Worm (Caenorhabditis elegans): ENCODE data around the gene bbs-4.

The bbs-4 gene

ce11 chrIII:9619079-9619761 is 7.2 kb upstream of the bbs-4 start, which contains the start of gene hlh-11 (continued):
- TF ChIP-seq hmg-11 (tag; optimal IDR thresholded peaks at IDR 0.05) (peak; percentile 95), zag-1 (tag; optimal IDR thresholded peaks at IDR 0.05) (peak; percentile 10), snpc-4 (tag; optimal IDR thresholded peaks at IDR 0.05) (peak; percentile 37), daf-12 (tag; optimal IDR thresholded peaks at IDR 0.05) (peak; percentile 11), elt-2 (tag; optimal IDR thresholded peaks at IDR 0.05) (peak; percentile 87), ama-1 (optimal IDR thresholded peaks at IDR 0.05) (peak; percentile 50), aly-2 (tag; optimal IDR thresholded peaks at IDR 0.05) (no peak), nhr-77 (tag; optimal IDR thresholded peaks at IDR 0.05) (peak; percentile 22), mdl-1 (tag; optimal IDR thresholded peaks at IDR 0.05) (peak; percentile 97)

- no peak for TF ChIP-seq ceh-82 (tag; optimal IDR thresholded peaks at IDR 0.05)
- TF ChIP-seq egl-5 (tag; optimal IDR thresholded peaks at IDR 0.05): no peak
- TF ChIP-seq hmg-11 (tag; optimal IDR thresholded peaks at IDR 0.05): peak; percentile 13
- no peak for TF ChIP-seq nhr-23 (tag; optimal IDR thresholded peaks at IDR 0.05)
- no peak for TF ChIP-seq daf-12 (tag; optimal IDR thresholded peaks at IDR 0.05)
- TF ChIP-seq aly-2 (tag; optimal IDR thresholded peaks at IDR 0.05): no peak
- no peak for TF ChIP-seq nhr-28 (tag; optimal IDR thresholded peaks at IDR 0.05)
- peak; percentile 91 for TF ChIP-seq nfya-1 (tag; optimal IDR thresholded peaks at IDR 0.05; ENCODE audit: insufficient read depth)
- TF ChIP-seq tbx-2 (tag; optimal IDR thresholded peaks at IDR 0.05): no peak
- TF ChIP-seq nhr-77 (tag; optimal IDR thresholded peaks at IDR 0.05): no peak
- peak; percentile 1 for TF ChIP-seq elt-2 (tag; optimal IDR thresholded peaks at IDR 0.05)
- TF ChIP-seq lin-39 (tag; optimal IDR thresholded peaks at IDR 0.05): no peak
- no peak for TF ChIP-seq nhr-237 (tag; optimal IDR thresholded peaks at IDR 0.05)
- TF ChIP-seq ama-1 (optimal IDR thresholded peaks at IDR 0.05): no peak
- TF ChIP-seq nhr-76 (tag; optimal IDR thresholded peaks at IDR 0.05): no peak
- TF ChIP-seq lsy-12 (tag; optimal IDR thresholded peaks at IDR 0.05): no peak
- no peak for TF ChIP-seq ztf-11 (tag; optimal IDR thresholded peaks at IDR 0.05)
- no peak for TF ChIP-seq fkh-2 (tag; optimal IDR thresholded peaks at IDR 0.05)
- TF ChIP-seq fos-1 (tag; optimal IDR thresholded peaks at IDR 0.05): no peak
- TF ChIP-seq nhr-25 (tag; optimal IDR thresholded peaks at IDR 0.05): peak; percentile 78
- TF ChIP-seq R02D3.7 (tag; optimal IDR thresholded peaks at IDR 0.05): no peak
- TF ChIP-seq ZK546.5 (tag; optimal IDR thresholded peaks at IDR 0.05): no peak
- no peak for TF ChIP-seq pqm-1 (tag; optimal IDR thresholded peaks at IDR 0.05)
- TF ChIP-seq unc-39 (tag; optimal IDR thresholded peaks at IDR 0.05): no peak
- TF ChIP-seq mml-1 (tag; optimal IDR thresholded peaks at IDR 0.05): no peak
- TF ChIP-seq skn-1 (tag; optimal IDR thresholded peaks at IDR 0.05): no peak
- TF ChIP-seq ceh-16 (tag; optimal IDR thresholded peaks at IDR 0.05): no peak
- no peak for TF ChIP-seq nhr-12 (tag; optimal IDR thresholded peaks at IDR 0.05)
- TF ChIP-seq ceh-9 (tag; optimal IDR thresholded peaks at IDR 0.05): no peak
- TF ChIP-seq eor-1 (tag; optimal IDR thresholded peaks at IDR 0.05): no peak
- no peak for TF ChIP-seq fkh-10 (GFP tag; optimal IDR thresholded peaks at IDR 0.05)
- no peak for TF ChIP-seq nhr-11 (tag; optimal IDR thresholded peaks at IDR 0.05)
- TF ChIP-seq mdl-1 (tag; optimal IDR thresholded peaks at IDR 0.05): no peak
Observed at ce11 chrIII:9617599-9618262, 5.7 kb upstream of the bbs-4 start.

DNA sequence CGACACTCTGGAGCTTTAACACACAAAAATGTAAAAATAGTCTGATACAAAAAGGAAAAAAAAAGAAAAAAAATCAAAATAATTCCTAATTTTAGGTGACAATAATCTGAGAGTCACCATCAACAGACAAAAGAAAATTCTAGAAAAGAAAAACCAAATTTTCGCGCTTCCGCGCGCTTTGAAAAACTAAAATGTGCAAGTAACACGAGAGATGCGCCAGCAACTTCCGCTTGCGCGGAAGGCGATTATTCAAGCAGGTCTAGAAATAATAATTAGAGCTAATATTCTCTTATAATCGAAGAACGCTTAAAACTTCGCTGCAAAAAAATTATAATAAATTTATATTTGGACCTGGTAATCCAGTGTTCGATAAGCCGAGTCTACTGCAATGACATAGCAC is 4.9 kb upstream of the bbs-4 start:
- TF ChIP-seq nhr-12 (tag; optimal IDR thresholded peaks at IDR 0.05) (no peak), mml-1 (tag; optimal IDR thresholded peaks at IDR 0.05) (no peak), ZK546.5 (tag; optimal IDR thresholded peaks at IDR 0.05) (no peak), mdl-1 (tag; optimal IDR thresholded peaks at IDR 0.05) (no peak), R02D3.7 (tag; optimal IDR thresholded peaks at IDR 0.05) (no peak), fkh-10 (GFP tag; optimal IDR thresholded peaks at IDR 0.05) (no peak), nhr-28 (tag; optimal IDR thresholded peaks at IDR 0.05) (no peak), ztf-4 (tag; optimal IDR thresholded peaks at IDR 0.05) (no peak), ceh-82 (tag; optimal IDR thresholded peaks at IDR 0.05) (no peak), nhr-237 (tag; optimal IDR thresholded peaks at IDR 0.05) (no peak), nfya-1 (tag; optimal IDR thresholded peaks at IDR 0.05; ENCODE audit: insufficient read depth) (no peak), eor-1 (tag; optimal IDR thresholded peaks at IDR 0.05) (no peak), fkh-2 (tag; optimal IDR thresholded peaks at IDR 0.05) (no peak)

DNA sequence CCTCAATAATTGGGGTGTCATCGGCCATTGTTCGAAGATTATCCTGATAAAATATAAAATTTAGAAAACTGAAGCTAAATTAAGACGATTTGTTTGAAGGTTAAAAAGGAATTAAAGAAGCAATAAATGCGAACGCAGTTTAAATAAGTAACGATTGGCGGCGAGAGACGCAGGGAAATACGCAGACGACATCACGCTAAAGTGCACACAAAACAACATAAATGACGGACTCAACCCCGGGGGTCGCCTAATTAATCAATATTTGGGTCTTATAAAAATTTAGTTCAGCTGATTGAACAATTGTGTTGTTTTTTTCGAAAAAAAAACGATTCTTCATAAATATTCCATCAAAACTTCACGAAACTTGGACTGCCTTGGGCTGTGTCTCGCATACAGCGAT is 4.4 kb upstream of the bbs-4 start, which contains the start of gene hcp-3:
Gene hcp-3 (minus strand): TSS at position 45 of the 400 bp plus-strand sequence.
- peak; percentile 27 for TF ChIP-seq nhr-25 (tag; optimal IDR thresholded peaks at IDR 0.05)
- no peak for TF ChIP-seq sea-2 (GFP tag; optimal IDR thresholded peaks at IDR 0.05)
- TF ChIP-seq nhr-23 (tag; optimal IDR thresholded peaks at IDR 0.05): peak; percentile 45
- TF ChIP-seq ceh-28 (tag; optimal IDR thresholded peaks at IDR 0.05): peak; percentile 46
- peak; percentile 12 for TF ChIP-seq elt-2 (tag; optimal IDR thresholded peaks at IDR 0.05)
- peak; percentile 26 for TF ChIP-seq hmg-11 (tag; optimal IDR thresholded peaks at IDR 0.05)
- TF ChIP-seq snpc-4 (tag; optimal IDR thresholded peaks at IDR 0.05): peak; percentile 4
- no peak for TF ChIP-seq nhr-77 (tag; optimal IDR thresholded peaks at IDR 0.05)
- TF ChIP-seq nfya-1 (tag; optimal IDR thresholded peaks at IDR 0.05; ENCODE audit: insufficient read depth): peak; percentile 66
- no peak for TF ChIP-seq unc-62 (GFP tag; optimal IDR thresholded peaks at IDR 0.05)
- TF ChIP-seq nhr-237 (tag; optimal IDR thresholded peaks at IDR 0.05): no peak
- peak; percentile 39 for TF ChIP-seq lin-15B (tag; optimal IDR thresholded peaks at IDR 0.05)
- TF ChIP-seq ztf-4 (tag; optimal IDR thresholded peaks at IDR 0.05): no peak
- no peak for TF ChIP-seq fkh-2 (tag; optimal IDR thresholded peaks at IDR 0.05)
- TF ChIP-seq nhr-67 (tag; optimal IDR thresholded peaks at IDR 0.05): no peak
- TF ChIP-seq lsy-12 (tag; optimal IDR thresholded peaks at IDR 0.05): no peak
- TF ChIP-seq pha-4 (tag; optimal IDR thresholded peaks at IDR 0.05): peak; percentile 62
